Fruit fly (Drosophila melanogaster): ENCODE data around the gene CG10472.

The CG10472 gene

dm6 chr3L:6068178-6068577 lies 5.5 kb upstream of the CG10472 start (continued):
- TF ChIP-seq MBD-R2 (GFP tag; IDR thresholded peaks at IDR 0.05), result 0 out of 2 replicates have a peak, but pooled peaks have one; percentile 13
- TF ChIP-seq Oli (tag; optimal IDR thresholded peaks at IDR 0.05), result no peak
- no peak for TF ChIP-seq psq (GFP tag; optimal IDR thresholded peaks at IDR 0.05)
- TF ChIP-seq CG4424 (GFP tag; optimal IDR thresholded peaks at IDR 0.05), result no peak
- peak; percentile 57 for TF ChIP-seq CG15479 (GFP tag; optimal IDR thresholded peaks at IDR 0.05)
- peak; percentile 95 for TF ChIP-seq zen (tag; optimal IDR thresholded peaks at IDR 0.05)
- TF ChIP-seq CG11695 (GFP tag; IDR thresholded peaks at IDR 0.05), result no peak
- no peak for TF ChIP-seq CkIIα-i1 (GFP tag; IDR thresholded peaks at IDR 0.05)
- no peak for TF ChIP-seq CG18764 (GFP tag; optimal IDR thresholded peaks at IDR 0.05)
- TF ChIP-seq Ada2b (GFP tag; IDR thresholded peaks at IDR 0.05), result no peak
- TF ChIP-seq cas (GFP tag; IDR thresholded peaks at IDR 0.05), result no peak
- no peak for TF ChIP-seq NfI (GFP tag; optimal IDR thresholded peaks at IDR 0.05)
- TF ChIP-seq H2.0 (GFP tag; IDR thresholded peaks at IDR 0.05), result no peak
- TF ChIP-seq Dbx (GFP tag; IDR thresholded peaks at IDR 0.05), result no peak

dm6 chr3L:6065881-6066389 lies 3.2 kb upstream of the CG10472 start, which contains the start of gene CG42269:
Gene CG42269 (plus strand): TSS chr3L:6066296.
- TF ChIP-seq CG17359 (tag; optimal IDR thresholded peaks at IDR 0.05) (no peak), chinmo (GFP tag; IDR thresholded peaks at IDR 0.05; ENCODE audit: partially characterized antibody) (0 out of 4 replicates have a peak, but pooled peaks have one; percentile 38), CG9727 (GFP tag; optimal IDR thresholded peaks at IDR 0.05) (no peak), Deaf1 (tag; optimal IDR thresholded peaks at IDR 0.05) (peak; percentile 56)

- TF ChIP-seq aop (GFP tag; IDR thresholded peaks at IDR 0.05), result peak; percentile 40; the same call in 1 of the 2 replicates
- TF ChIP-seq CG9876 (GFP tag; optimal IDR thresholded peaks at IDR 0.05), result peak; percentile 77
- no peak for TF ChIP-seq seq (GFP tag; IDR thresholded peaks at IDR 0.05)
- TF ChIP-seq ci (GFP tag; IDR thresholded peaks at IDR 0.05), result peak; percentile 43; the same call in 1 of the 3 replicates
- 0 out of 2 replicates have a peak, but pooled peaks have one; percentile 33 for TF ChIP-seq sim (GFP tag; IDR thresholded peaks at IDR 0.05)
- TF ChIP-seq hb (GFP tag; IDR thresholded peaks at IDR 0.05; ENCODE audit: partially characterized antibody), result no peak
- peak; percentile 36; the same call in 1 of the 2 replicates for TF ChIP-seq CG10366 (GFP tag; IDR thresholded peaks at IDR 0.05)
- no peak for TF ChIP-seq pzg (GFP tag; optimal IDR thresholded peaks at IDR 0.05)
- TF ChIP-seq Hr51 (GFP tag; optimal IDR thresholded peaks at IDR 0.05), result peak in 1 of 2 experiments; percentile 14
- no peak for TF ChIP-seq CG10565 (GFP tag; optimal IDR thresholded peaks at IDR 0.05)
- TF ChIP-seq slou (GFP tag; optimal IDR thresholded peaks at IDR 0.05), result no peak
- peak; percentile 48 for TF ChIP-seq CG1602 (GFP tag; optimal IDR thresholded peaks at IDR 0.05)
- TF ChIP-seq chif (GFP tag; optimal IDR thresholded peaks at IDR 0.05), result peak; percentile 36 to 77
- no peak for TF ChIP-seq salm (tag; optimal IDR thresholded peaks at IDR 0.05)
- TF ChIP-seq CG6175 (GFP tag; IDR thresholded peaks at IDR 0.05), result no peak
- peak; percentile 16 for TF ChIP-seq trh (GFP tag; optimal IDR thresholded peaks at IDR 0.05)
- no peak for TF ChIP-seq CG17912 (GFP tag; optimal IDR thresholded peaks at IDR 0.05)
- TF ChIP-seq Elba2 (GFP tag; optimal IDR thresholded peaks at IDR 0.05), result peak; percentile 65
- peak; percentile 78 for TF ChIP-seq dmrt11E (tag; optimal IDR thresholded peaks at IDR 0.05)
- no peak; the same call in 1 of the 2 replicates for TF ChIP-seq sob (GFP tag; IDR thresholded peaks at IDR 0.05)
- no peak for TF ChIP-seq Hr3 (GFP tag; optimal IDR thresholded peaks at IDR 0.05)
- no peak for TF ChIP-seq Sry-δ (GFP tag; optimal IDR thresholded peaks at IDR 0.05)
- TF ChIP-seq Bdp1 (GFP tag; optimal IDR thresholded peaks at IDR 0.05), result peak; percentile 9
- no peak for TF ChIP-seq CG3163 (GFP tag; optimal IDR thresholded peaks at IDR 0.05)
- TF ChIP-seq CG15696 (tag; optimal IDR thresholded peaks at IDR 0.05), result peak; percentile 57
- TF ChIP-seq az2 (GFP tag; optimal IDR thresholded peaks at IDR 0.05), result peak; percentile 17
- TF ChIP-seq Nf-YC (tag; optimal IDR thresholded peaks at IDR 0.05), result no peak
- TF ChIP-seq sr (GFP tag; IDR thresholded peaks at IDR 0.05), result no peak
- peak; percentile 32 for TF ChIP-seq Atf-2 (GFP tag; optimal IDR thresholded peaks at IDR 0.05)
- TF ChIP-seq crc (GFP tag; optimal IDR thresholded peaks at IDR 0.05), result no peak
Measured at dm6 chr3L:6059062-6059708, 3.5 kb downstream of the CG10472 start, which contains the start of gene CG6592. Gene CG6592 (plus strand): TSS chr3L:6059658.

All from whole organism, embryonic.